Fruit fly (Drosophila melanogaster) whole organism, embryonic: ENCODE measurements around the gene GatB.
A peak's percentile ranks its signal among the peaks of the same experiment; 100 is the strongest.

Experiments
- BEAF-32 ChIP-seq: fragments of 200-800 bp; sonication (Bioruptor generic); optimal IDR thresholded peaks from 3 replicates; lab custom pipeline; 2017; ENCODE audit warnings: missing biosample characterization, missing genetic modification characterization, mild to moderate bottlenecking, moderate library complexity, missing genetic modification reagents
- CG10959 ChIP-seq: fragments of 200-800 bp; sonication (Bioruptor generic); IDR thresholded peaks from 2 replicates; pipeline ENCODE4 v1.3.6; 2022; ENCODE audit warnings: missing biosample characterization, missing genetic modification characterization
- CG15269 ChIP-seq: fragments of 200-800 bp; sonication (Bioruptor generic); optimal IDR thresholded peaks from 2 replicates; lab custom pipeline; 2018; ENCODE audit warnings: missing biosample characterization, mild to moderate bottlenecking, missing genetic modification characterization, moderate library complexity
- CG16815 ChIP-seq: fragments of 200-800 bp; sonication (Bioruptor generic); optimal IDR thresholded peaks from 3 replicates; lab custom pipeline; 2017; ENCODE audit warnings: missing biosample characterization, mild to moderate bottlenecking, missing genetic modification characterization
- CG17186 ChIP-seq: fragments of 200-800 bp; sonication (Bioruptor generic); optimal IDR thresholded peaks from 3 replicates; lab custom pipeline; 2017; ENCODE audit warnings: missing biosample characterization, missing genetic modification reagents, missing genetic modification characterization
- CG18011 ChIP-seq: fragments of 200-800 bp; sonication (Bioruptor generic); optimal IDR thresholded peaks from 2 replicates; lab custom pipeline; 2017; ENCODE audit warnings: missing biosample characterization, missing genetic modification characterization, mild to moderate bottlenecking, moderate library complexity, missing genotype
- CG18599 ChIP-seq: fragments of 200-800 bp; sonication (Bioruptor generic); optimal IDR thresholded peaks from 3 replicates; lab custom pipeline; 2017; ENCODE audit warnings: missing biosample characterization, missing genetic modification characterization, mild to moderate bottlenecking, moderate library complexity, missing genetic modification reagents
- CG32767 ChIP-seq: fragments of 200-800 bp; sonication (Bioruptor generic); IDR thresholded peaks from 2 replicates; pipeline ENCODE4 v1.3.6; 2022; ENCODE audit warnings: missing biosample characterization, missing genetic modification characterization
- CG32772 ChIP-seq: fragments of 200-800 bp; sonication (Bioruptor generic); IDR thresholded peaks from 2 replicates; pipeline ENCODE4 v1.3.6; 2022; ENCODE audit warnings: missing biosample characterization, missing genetic modification characterization
- CG5180 ChIP-seq: fragments of 200-800 bp; sonication (Bioruptor generic); optimal IDR thresholded peaks from 3 replicates; lab custom pipeline; 2017; ENCODE audit warnings: missing biosample characterization, missing genetic modification characterization, mild to moderate bottlenecking, moderate library complexity, missing genetic modification reagents
- CG6791 ChIP-seq: fragments of 200-800 bp; sonication (Bioruptor generic); IDR thresholded peaks from 3 replicates; pipeline ENCODE4 v1.3.6; 2022; ENCODE audit warnings: missing biosample characterization, missing genetic modification characterization; ENCODE audit not compliant: partially characterized antibody
- CG6813 ChIP-seq: fragments of 200-800 bp; sonication (Bioruptor generic); optimal IDR thresholded peaks from 2 replicates; lab custom pipeline; 2017; ENCODE audit warnings: missing biosample characterization, missing genetic modification characterization, mild to moderate bottlenecking, moderate library complexity, missing genetic modification reagents
- CG8924 ChIP-seq: fragments of 200-800 bp; optimal IDR thresholded peaks from 3 replicates; lab custom pipeline; 2019; ENCODE audit warnings: missing biosample characterization, mild to moderate bottlenecking, missing genetic modification characterization, moderate library complexity
- CG9215 ChIP-seq: fragments of 200-800 bp; sonication (Bioruptor generic); IDR thresholded peaks from 2 replicates; pipeline ENCODE4 v1.3.6; 2022; ENCODE audit warnings: missing biosample characterization, missing genetic modification characterization
- Dll ChIP-seq: fragments of 200-800 bp; sonication (Bioruptor generic); IDR thresholded peaks from 4 replicates; pipeline ENCODE4 v1.3.6; 2022; ENCODE audit warnings: missing biosample characterization, missing genetic modification characterization; ENCODE audit not compliant: partially characterized antibody
- Fer1 ChIP-seq: fragments of 200-800 bp; sonication (Bioruptor generic); optimal IDR thresholded peaks from 2 replicates; lab custom pipeline; 2017; ENCODE audit warnings: missing biosample characterization, mild to moderate bottlenecking, missing genetic modification characterization
- HLH3B ChIP-seq: fragments of 200-800 bp; sonication (Bioruptor generic); IDR thresholded peaks from 2 replicates; pipeline ENCODE4 v1.3.6; 2022; ENCODE audit warnings: missing biosample characterization, missing genetic modification characterization
- HLH54F ChIP-seq: fragments of 200-800 bp; sonication (Bioruptor generic); optimal IDR thresholded peaks from 3 replicates; lab custom pipeline; 2016; ENCODE audit warnings: missing biosample characterization, missing genetic modification characterization
- Hand ChIP-seq: fragments of 200-800 bp; sonication (Bioruptor generic); optimal IDR thresholded peaks from 2 replicates; lab custom pipeline; 2017; ENCODE audit warnings: mild to moderate bottlenecking, missing biosample characterization, missing genetic modification reagents, missing genetic modification characterization
- Jarid2 ChIP-seq: fragments of 200-800 bp; sonication (Bioruptor generic); optimal IDR thresholded peaks from 3 replicates; lab custom pipeline; 2017; ENCODE audit warnings: mild to moderate bottlenecking, missing biosample characterization, missing genetic modification reagents, missing genetic modification characterization
- NFAT ChIP-seq: fragments of 200-800 bp; sonication (Bioruptor generic); IDR thresholded peaks from 2 replicates; pipeline ENCODE4 v1.3.6; 2022; ENCODE audit warnings: missing biosample characterization, missing genetic modification characterization
- Optix ChIP-seq: fragments of 200-800 bp; sonication (Bioruptor generic); IDR thresholded peaks from 3 replicates; pipeline ENCODE4 v1.3.6; 2022; ENCODE audit warnings: missing biosample characterization, missing genetic modification characterization
- Pdp1 ChIP-seq, 2 experiments: fragments of 200-800 bp; sonication (Bioruptor generic); optimal IDR thresholded peaks; 3 replicates each; lab custom pipeline; 2016; ENCODE audit warnings: missing biosample characterization in 2 of 2, missing genetic modification characterization in 2 of 2, mild to moderate bottlenecking in 1 of 2, moderate library complexity in 1 of 2
- Ravus ChIP-seq: fragments of 200-800 bp; sonication (Bioruptor generic); IDR thresholded peaks from 2 replicates; pipeline ENCODE4 v1.3.6; 2022; ENCODE audit warnings: missing biosample characterization, missing genetic modification characterization
- Rx ChIP-seq: fragments of 200-800 bp; sonication (Bioruptor generic); IDR thresholded peaks from 2 replicates; pipeline ENCODE4 v1.3.6; 2022; ENCODE audit warnings: missing biosample characterization, missing genetic modification characterization
- Xbp1 ChIP-seq: fragments of 200-800 bp; sonication (Bioruptor generic); optimal IDR thresholded peaks from 3 replicates; lab custom pipeline; 2016; ENCODE audit warnings: missing biosample characterization, mild to moderate bottlenecking, missing genetic modification characterization
- abd-A ChIP-seq: fragments of 200-800 bp; sonication (Bioruptor generic); optimal IDR thresholded peaks from 3 replicates; lab custom pipeline; 2019; ENCODE audit warnings: missing biosample characterization, mild to moderate bottlenecking, missing genetic modification characterization, moderate library complexity
- ap ChIP-seq: fragments of 200-800 bp; sonication (Bioruptor generic); IDR thresholded peaks from 2 replicates; pipeline ENCODE4 v1.3.6; 2022; ENCODE audit warnings: missing biosample characterization, missing genetic modification characterization
- chinmo ChIP-seq: fragments of 200-800 bp; sonication (Bioruptor generic); IDR thresholded peaks from 4 replicates; pipeline ENCODE4 v1.3.6; 2022; ENCODE audit warnings: missing biosample characterization, missing genetic modification characterization; ENCODE audit not compliant: partially characterized antibody
- chm ChIP-seq: fragments of 200-800 bp; sonication (Bioruptor generic); IDR thresholded peaks from 2 replicates; pipeline ENCODE4 v1.3.6; 2022; ENCODE audit warnings: missing biosample characterization, missing genetic modification characterization
- dimm ChIP-seq: fragments of 200-800 bp; sonication (Bioruptor generic); IDR thresholded peaks from 2 replicates; pipeline ENCODE4 v1.3.6; 2022; ENCODE audit warnings: missing biosample characterization, missing genetic modification characterization
- dysf ChIP-seq: fragments of 200-800 bp; sonication (Bioruptor generic); IDR thresholded peaks from 3 replicates; pipeline ENCODE4 v1.3.6; 2022; ENCODE audit warnings: missing biosample characterization, missing genetic modification characterization
- eve ChIP-seq, 2 experiments: fragments of >200 bp; optimal IDR thresholded peaks; 2 replicates each; lab custom pipeline; 2017; ENCODE audit warnings: missing biosample characterization in 2 of 2, missing genetic modification characterization in 2 of 2
- fru ChIP-seq: fragments of >200 bp; optimal IDR thresholded peaks from 2 replicates; lab custom pipeline; 2017
- gfzf ChIP-seq: fragments of 200-800 bp; sonication (Bioruptor generic); optimal IDR thresholded peaks from 2 replicates; lab custom pipeline; 2016; ENCODE audit warnings: missing biosample characterization, mild to moderate bottlenecking, missing genetic modification characterization, moderate library complexity
- insv ChIP-seq, 2 experiments: fragments of 200-800 bp; sonication (Bioruptor generic); optimal IDR thresholded peaks; 3 replicates each; lab custom pipeline; 2016 to 2018; ENCODE audit warnings: missing biosample characterization in 2 of 2, missing genetic modification characterization in 2 of 2
- jigr1 ChIP-seq: fragments of 200-800 bp; sonication (Bioruptor generic); IDR thresholded peaks from 3 replicates; pipeline ENCODE4 v1.3.6; 2022; ENCODE audit warnings: missing biosample characterization, missing genetic modification characterization
- jumu ChIP-seq: fragments of 200-800 bp; sonication (Bioruptor generic); optimal IDR thresholded peaks from 3 replicates; lab custom pipeline; 2016; ENCODE audit warnings: missing biosample characterization, missing genetic modification characterization
- mld ChIP-seq: fragments of 200-800 bp; sonication (Bioruptor generic); IDR thresholded peaks from 3 replicates; pipeline ENCODE4 v1.3.6; 2022; ENCODE audit warnings: missing biosample characterization, missing genetic modification characterization; ENCODE audit not compliant: partially characterized antibody
- nmo ChIP-seq: fragments of 200-800 bp; sonication (Bioruptor generic); optimal IDR thresholded peaks from 2 replicates; lab custom pipeline; 2018; ENCODE audit warnings: missing biosample characterization, mild to moderate bottlenecking, missing genetic modification characterization, moderate library complexity
- p53 ChIP-seq: fragments of 200-800 bp; sonication (Bioruptor generic); optimal IDR thresholded peaks from 2 replicates; lab custom pipeline; 2016; ENCODE audit warnings: missing biosample characterization, missing genetic modification characterization
- pfk ChIP-seq: fragments of 200-800 bp; sonication (Bioruptor generic); optimal IDR thresholded peaks from 2 replicates; lab custom pipeline; 2018; ENCODE audit warnings: missing biosample characterization, mild to moderate bottlenecking, missing genetic modification characterization, moderate library complexity
- phol ChIP-seq: fragments of 200-800 bp; sonication (Bioruptor generic); optimal IDR thresholded peaks from 3 replicates; lab custom pipeline; 2018; ENCODE audit warnings: missing biosample characterization, mild to moderate bottlenecking, missing genetic modification characterization, moderate library complexity
- prd ChIP-seq, 3 experiments: fragments of >200 bp in 2 of 3; fragments of 200-800 bp in 1 of 3; sonication (Bioruptor generic) in 1 of 3; optimal IDR thresholded peaks in 2 of 3; IDR thresholded peaks in 1 of 3; 2 replicates in 2 of 3; 3 replicates in 1 of 3; pipeline versions ENCODE4 v1.3.6 to Lab custom; 2017 to 2022; ENCODE audit warnings: missing biosample characterization in 1 of 3, missing genetic modification characterization in 1 of 3
- psq ChIP-seq: fragments of 200-800 bp; sonication (Bioruptor generic); optimal IDR thresholded peaks from 2 replicates; lab custom pipeline; 2017; ENCODE audit warnings: missing biosample characterization, missing genetic modification characterization
- sc ChIP-seq, 3 experiments: fragments of >200 bp in 2 of 3; fragments of 200-800 bp in 1 of 3; sonication (Bioruptor generic) in 1 of 3; optimal IDR thresholded peaks; 2 replicates in 2 of 3; 3 replicates in 1 of 3; lab custom pipeline; 2017; ENCODE audit warnings: mild to moderate bottlenecking in 1 of 3, missing biosample characterization in 1 of 3, missing genetic modification characterization in 1 of 3, missing genetic modification reagents in 1 of 3
- tio ChIP-seq: fragments of 200-800 bp; sonication (Bioruptor generic); optimal IDR thresholded peaks from 2 replicates; lab custom pipeline; 2017; ENCODE audit warnings: missing biosample characterization, missing genetic modification characterization, inconsistent platforms
- toy ChIP-seq: fragments of 200-800 bp; sonication (Bioruptor generic); IDR thresholded peaks from 2 replicates; pipeline ENCODE4 v1.3.6; 2022; ENCODE audit warnings: missing biosample characterization, missing genetic modification characterization

GatB gene

DNA sequence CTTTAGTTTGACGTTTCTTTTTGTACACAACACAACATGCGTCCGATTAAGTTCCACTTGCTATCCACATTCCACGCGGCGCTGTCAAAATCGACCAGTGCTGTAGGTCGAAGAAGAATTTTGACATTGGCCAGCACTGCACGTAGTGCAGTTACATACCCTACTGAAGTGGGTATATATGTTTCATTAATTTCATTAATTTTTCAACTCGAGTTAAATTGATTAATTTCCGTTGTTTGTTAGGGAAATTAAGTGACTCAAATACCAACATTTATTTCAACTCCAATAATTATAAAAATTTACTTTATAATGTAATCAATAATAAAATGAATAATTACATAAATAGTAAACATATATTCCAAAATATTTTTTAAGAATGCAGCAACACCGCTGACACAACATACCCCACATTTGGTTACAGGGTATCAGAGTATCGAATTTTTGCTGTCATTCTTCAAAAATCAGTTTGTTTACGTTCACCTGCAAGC is 21.1 kb downstream of the GatB start, which contains the start of the genes eIF4EHP and CG18428 (continued):
- peak; percentile 4 for TF ChIP-seq p53 (GFP tag; lab: Kevin White, UChicago)
- TF ChIP-seq CG32767 (GFP tag; lab: Robert Waterston, UW), result no peak
- TF ChIP-seq toy (GFP tag; lab: Robert Waterston, UW), result no peak; the same call in 1 of the 2 replicates
- peak; percentile 100 for TF ChIP-seq CG8924 (tag; lab: Kevin White, UChicago)
- peak; percentile 99 for TF ChIP-seq tio
- peak; percentile 90 for TF ChIP-seq CG17186 (GFP tag; lab: Kevin White, UChicago)
- peak; percentile 21 for TF ChIP-seq gfzf (GFP tag; lab: Kevin White, UChicago)
- TF ChIP-seq BEAF-32 (GFP tag; lab: Kevin White, UChicago), result peak; percentile 35
- no peak; the same call in 1 of the 2 replicates for TF ChIP-seq CG10959 (GFP tag; lab: Robert Waterston, UW)
- peak; percentile 80 for TF ChIP-seq pfk
- no peak for TF ChIP-seq eve (GFP tag; optimal IDR thresholded peaks at IDR 0.05; lab: Kevin White, UChicago)
- peak; percentile 99 for TF ChIP-seq CG16815 (GFP tag; lab: Kevin White, UChicago)
- no peak; the same call in 1 of the 2 replicates for TF ChIP-seq ap (GFP tag; lab: Robert Waterston, UW)
- no peak for TF ChIP-seq HLH3B (GFP tag; lab: Robert Waterston, UW)
- TF ChIP-seq fru, result no peak
- no peak for TF ChIP-seq dysf (GFP tag; lab: Robert Waterston, UW)
- TF ChIP-seq CG18011 (GFP tag; lab: Kevin White, UChicago), result peak; percentile 89
- TF ChIP-seq Dll (GFP tag; lab: Robert Waterston, UW), result no peak
- peak; percentile 99 for TF ChIP-seq CG6813
- no peak for TF ChIP-seq CG32772 (GFP tag; lab: Robert Waterston, UW)
- peak; percentile 91 for TF ChIP-seq Optix (GFP tag; lab: Robert Waterston, UW)
- TF ChIP-seq CG5180 (GFP tag; lab: Kevin White, UChicago), result peak; percentile 91
- TF ChIP-seq Pdp1 (GFP tag; optimal IDR thresholded peaks at IDR 0.05; lab: Kevin White, UChicago), result peak; percentile 85 to 86
- TF ChIP-seq chinmo (GFP tag; lab: Robert Waterston, UW), result no peak
- TF ChIP-seq Rx (GFP tag; lab: Robert Waterston, UW), result no peak
- peak in 1 of 2 experiments; percentile 88 for TF ChIP-seq insv (GFP tag; optimal IDR thresholded peaks at IDR 0.05; lab: Kevin White, UChicago)
- TF ChIP-seq prd (optimal IDR thresholded peaks at IDR 0.05; lab: Kevin White, UChicago), result no peak
- no peak for TF ChIP-seq prd (GFP tag; IDR thresholded peaks at IDR 0.05; lab: Robert Waterston, UW)
- peak; percentile 99 for TF ChIP-seq Xbp1 (GFP tag; lab: Kevin White, UChicago)
- no peak for TF ChIP-seq sc (optimal IDR thresholded peaks at IDR 0.05; lab: Kevin White, UChicago)
- TF ChIP-seq sc (GFP tag; optimal IDR thresholded peaks at IDR 0.05; lab: Kevin White, UChicago), result peak; percentile 99
- TF ChIP-seq psq (GFP tag; lab: Kevin White, UChicago), result peak; percentile 96
- no peak for TF ChIP-seq mld (GFP tag; lab: Robert Waterston, UW)
- peak; percentile 89 for TF ChIP-seq HLH54F
- TF ChIP-seq abd-A (tag; lab: Kevin White, UChicago), result peak; percentile 98
- TF ChIP-seq CG9215 (GFP tag; lab: Robert Waterston, UW), result no peak
- TF ChIP-seq dimm (GFP tag; lab: Robert Waterston, UW), result no peak
- no peak for TF ChIP-seq CG6791 (GFP tag; lab: Robert Waterston, UW)
- peak; percentile 97; the same call in 1 of the 2 replicates for TF ChIP-seq chm
- peak; percentile 78 for TF ChIP-seq jumu (GFP tag; lab: Kevin White, UChicago)
- TF ChIP-seq nmo (GFP tag; lab: Kevin White, UChicago), result peak; percentile 100
- TF ChIP-seq jigr1, result no peak; the same call in 2 of the 3 replicates
- peak; percentile 99 for TF ChIP-seq phol (tag; lab: Kevin White, UChicago)
- peak; percentile 98 for TF ChIP-seq NFAT
- TF ChIP-seq CG18599 (GFP tag; lab: Kevin White, UChicago), result peak; percentile 100
- peak; percentile 99 for TF ChIP-seq Hand (GFP tag; lab: Kevin White, UChicago)
- TF ChIP-seq CG15269, result peak; percentile 100
- TF ChIP-seq Jarid2, result peak; percentile 91
- peak; percentile 100 for TF ChIP-seq Fer1
- TF ChIP-seq Ravus, result no peak; the same call in none of the 2 replicates
